Worm (Caenorhabditis elegans): Measurements from ENCODE around the gene B0252.1.
A peak's percentile ranks its signal among the peaks of the same experiment; 100 is the strongest.

B0252.1 gene

DNA sequence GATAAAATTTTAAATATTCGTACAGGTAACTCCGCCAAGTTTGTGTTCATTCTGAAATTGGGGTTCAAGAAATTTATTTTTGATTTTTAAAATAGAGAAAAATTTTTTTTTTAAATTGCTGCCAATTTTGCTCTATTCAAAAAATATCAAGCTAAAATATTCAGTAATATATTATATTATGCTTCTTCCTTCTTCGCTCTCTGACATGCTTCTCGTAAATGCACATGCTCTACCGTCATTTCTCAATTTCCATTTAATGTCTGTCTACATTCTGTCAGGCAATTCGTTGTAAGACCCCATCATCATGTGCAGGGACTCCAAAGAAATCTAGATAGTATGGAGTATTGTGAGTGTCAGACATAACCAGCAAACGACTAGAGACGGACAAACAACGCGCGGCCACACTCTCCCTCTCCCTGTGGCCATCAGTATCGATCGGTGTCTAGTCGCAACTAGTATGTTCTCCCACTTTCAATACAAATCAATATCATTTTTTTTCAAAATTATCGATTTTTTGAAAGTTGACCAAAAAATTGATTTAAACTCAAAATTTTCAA, 31.8 kb downstream of the B0252.1 start, which contains the start of the genes malt-1 and ceh-38 (continued):
- TF ChIP-seq nhr-102 (tag; optimal IDR thresholded peaks at IDR 0.05): peak; percentile 78
- TF ChIP-seq hif-1 (tag; optimal IDR thresholded peaks at IDR 0.05): peak; percentile 35 to 84
- TF ChIP-seq zip-11 (GFP tag; IDR thresholded peaks at IDR 0.05): no peak
- TF ChIP-seq lsy-2 (tag; optimal IDR thresholded peaks at IDR 0.05): peak; percentile 94 to 97

DNA sequence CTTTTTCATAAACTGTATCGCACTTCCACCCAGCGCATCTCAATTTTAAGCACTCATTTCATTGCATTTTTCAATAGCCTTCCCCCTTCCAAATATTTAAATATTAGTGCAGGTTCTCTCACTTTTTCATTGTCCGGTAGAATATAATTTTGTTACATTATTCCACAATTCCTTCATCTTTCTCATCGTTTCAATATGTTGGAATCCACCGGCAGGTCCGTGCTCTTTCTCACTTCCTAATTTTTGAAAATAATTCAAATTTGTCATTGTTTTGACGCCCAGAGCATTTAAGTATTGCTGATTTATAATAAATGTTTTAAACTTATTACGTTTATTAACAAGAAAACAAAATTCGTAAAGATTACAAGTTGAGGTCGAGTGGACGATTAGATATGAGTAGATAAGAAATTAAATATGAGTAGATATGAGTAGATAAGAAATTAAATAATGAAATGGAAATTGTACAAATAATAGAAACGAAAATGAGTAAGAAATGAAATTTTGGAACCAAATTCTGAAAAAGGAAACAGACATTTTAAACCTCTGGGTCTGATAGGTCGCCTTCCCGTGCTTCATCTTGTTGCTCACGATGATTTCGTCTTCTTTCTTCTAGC, 35.7 kb downstream of the B0252.1 start:
- peak; percentile 10 for TF ChIP-seq dve-1 (tag; optimal IDR thresholded peaks at IDR 0.05; ENCODE audit: insufficient read depth)
- no peak for TF ChIP-seq aly-2 (tag; optimal IDR thresholded peaks at IDR 0.05)
- peak; percentile 92 for TF ChIP-seq aha-1 (tag)
- TF ChIP-seq hif-1 (tag; optimal IDR thresholded peaks at IDR 0.05): no peak
- TF ChIP-seq daf-16 (GFP tag; optimal IDR thresholded peaks at IDR 0.05): no peak
- peak; percentile 33 for TF ChIP-seq daf-16 (tag; optimal IDR thresholded peaks at IDR 0.05)
- peak; percentile 14; the same call in 1 of the 2 replicates for TF ChIP-seq lin-38 (GFP tag; IDR thresholded peaks at IDR 0.05)
- peak in 1 of 2 experiments; percentile 12 for TF ChIP-seq lsy-2 (tag; optimal IDR thresholded peaks at IDR 0.05)
- peak; percentile 35; the same call in 1 of the 2 replicates for TF ChIP-seq arid-1 (GFP tag; conservative IDR thresholded peaks at IDR 0.05)

DNA sequence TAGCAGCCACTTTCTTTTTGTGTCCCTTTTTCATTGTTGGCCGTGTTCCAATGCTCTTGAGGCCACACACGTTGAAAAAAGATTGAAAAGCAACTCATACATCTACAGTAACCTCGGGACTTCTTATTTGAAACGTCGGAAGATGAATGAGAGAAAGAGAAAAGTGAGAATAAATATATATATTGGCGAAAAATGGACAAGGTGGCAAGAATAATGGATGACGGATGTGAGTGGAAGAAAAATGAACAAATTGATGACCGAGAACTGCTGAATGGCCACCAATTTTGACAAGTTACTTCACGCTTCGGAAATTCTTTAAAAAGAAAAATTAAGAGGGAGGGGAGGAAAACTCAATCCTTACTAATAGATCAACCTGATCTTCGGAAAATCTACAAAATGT, 38.7 kb downstream of the B0252.1 start:
- TF ChIP-seq ceh-20 (GFP tag; IDR thresholded peaks at IDR 0.05) (no peak), unc-62 (GFP tag; optimal IDR thresholded peaks at IDR 0.05 in 1 of 2) (peak in 1 of 2 experiments; percentile 95), unc-62 (tag; optimal IDR thresholded peaks at IDR 0.05) (no peak), zip-11 (GFP tag; IDR thresholded peaks at IDR 0.05) (no peak), hmg-1.1 (GFP tag; IDR thresholded peaks at IDR 0.05) (no peak), ceh-28 (tag; optimal IDR thresholded peaks at IDR 0.05) (no peak)

DNA sequence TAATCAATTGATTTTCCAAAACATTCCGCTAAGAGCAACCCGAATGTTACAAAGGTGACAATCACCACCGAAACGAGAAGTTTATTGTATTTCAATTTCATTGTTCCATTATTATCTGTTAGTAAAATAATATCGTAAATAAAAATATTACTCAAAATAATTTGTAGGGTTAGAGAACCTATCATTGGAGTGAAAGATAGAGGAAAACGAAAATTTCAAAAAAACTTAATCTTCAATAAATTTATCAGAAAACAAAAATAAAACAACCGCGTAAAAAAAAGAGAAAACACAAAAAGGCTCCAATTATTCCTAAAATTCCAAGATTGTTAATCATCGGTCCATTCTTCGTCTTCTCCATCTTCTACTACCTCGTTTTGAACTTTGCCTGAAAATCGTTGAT, 46.1 kb downstream of the B0252.1 start, which contains the start of gene tra-2:
TSS of gene tra-2 (minus strand) at position 101 of the 400 bp plus-strand sequence.
- TF ChIP-seq pqm-1 (tag; optimal IDR thresholded peaks at IDR 0.05): no peak
- TF ChIP-seq zip-11 (GFP tag; IDR thresholded peaks at IDR 0.05): no peak
- no peak for TF ChIP-seq nhr-77 (tag; optimal IDR thresholded peaks at IDR 0.05)
- no peak for TF ChIP-seq egl-43 (GFP tag; IDR thresholded peaks at IDR 0.05)
- no peak for TF ChIP-seq fos-1 (tag; optimal IDR thresholded peaks at IDR 0.05)
- no peak for TF ChIP-seq lin-39 (tag; optimal IDR thresholded peaks at IDR 0.05)
- TF ChIP-seq Y48G9A.11 (GFP tag; IDR thresholded peaks at IDR 0.05): no peak
- no peak for TF ChIP-seq lin-29 (GFP tag; IDR thresholded peaks at IDR 0.05)
- TF ChIP-seq mes-2 (tag; optimal IDR thresholded peaks at IDR 0.05; ENCODE audit: poor library complexity, severe bottlenecking): no peak
- no peak for TF ChIP-seq daf-8 (GFP tag; IDR thresholded peaks at IDR 0.05)
- no peak for TF ChIP-seq duxl-1 (tag; optimal IDR thresholded peaks at IDR 0.05; ENCODE audit: poor library complexity)
- TF ChIP-seq ces-1 (GFP tag; optimal IDR thresholded peaks at IDR 0.05): no peak
- no peak for TF ChIP-seq madf-5 (GFP tag; IDR thresholded peaks at IDR 0.05)
- no peak for TF ChIP-seq T20F7.1 (GFP tag; optimal IDR thresholded peaks at IDR 0.05)
- no peak for TF ChIP-seq hmg-1.1 (GFP tag; IDR thresholded peaks at IDR 0.05)
- no peak for TF ChIP-seq skn-1 (tag; optimal IDR thresholded peaks at IDR 0.05)
- no peak for TF ChIP-seq ceh-20 (GFP tag; IDR thresholded peaks at IDR 0.05)

DNA sequence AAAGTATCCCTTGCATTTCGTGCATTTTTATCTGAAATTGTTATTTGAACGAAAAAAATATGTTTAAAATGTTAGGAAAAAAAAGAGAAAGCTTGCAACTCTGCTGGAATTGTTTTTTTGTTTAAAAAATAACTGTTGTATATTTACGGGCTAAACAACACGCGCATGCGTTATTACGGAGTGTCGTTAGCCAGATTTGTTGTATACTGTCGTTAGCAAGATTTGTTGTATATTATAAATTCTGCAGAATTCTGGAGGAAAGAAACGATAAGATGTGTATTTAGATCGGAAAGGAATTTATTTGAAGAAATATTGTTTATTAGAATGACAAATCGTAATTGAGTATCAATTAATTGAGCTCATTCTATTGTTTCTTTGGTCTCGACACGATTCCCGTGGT, 48.1 kb downstream of the B0252.1 start, which contains the start of gene eif-2Bgamma:
TSS of gene eif-2Bgamma (minus strand) at position 31 of the 400 bp plus-strand sequence.
- no peak for TF ChIP-seq duxl-1 (tag; optimal IDR thresholded peaks at IDR 0.05; ENCODE audit: poor library complexity)
- peak; percentile 51 for TF ChIP-seq R02D3.7 (tag; optimal IDR thresholded peaks at IDR 0.05)
- peak; percentile 89 for TF ChIP-seq Y48G9A.11 (GFP tag; IDR thresholded peaks at IDR 0.05)
- peak; percentile 29 for TF ChIP-seq dpl-1 (GFP tag; optimal IDR thresholded peaks at IDR 0.05)
- no peak for TF ChIP-seq cey-2 (tag; optimal IDR thresholded peaks at IDR 0.05; ENCODE audit: borderline replicate concordance, insufficient read depth)
- peak; percentile 96 for TF ChIP-seq T20F7.1 (GFP tag; optimal IDR thresholded peaks at IDR 0.05)
- no peak for TF ChIP-seq saeg-2 (GFP tag; IDR thresholded peaks at IDR 0.05)
- TF ChIP-seq aha-1 (tag): peak; percentile 44
- peak in 1 of 2 experiments; percentile 70 for TF ChIP-seq lsy-2 (tag; optimal IDR thresholded peaks at IDR 0.05)
- peak; percentile 49 for TF ChIP-seq hlh-30 (tag; optimal IDR thresholded peaks at IDR 0.05; ENCODE audit: insufficient read depth)
